Worm (Caenorhabditis elegans) whole organism, mixed stage, embryonic: ENCODE measurements around the gene pals-38.
A peak's percentile ranks its signal among the peaks of the same experiment; 100 is the strongest.

Experiments used
- M03D4.4 ChIP-seq: sonication (generic microtip); optimal IDR thresholded peaks from 2 replicates; lab custom pipeline; 2017; ENCODE audit warnings: mild to moderate bottlenecking, missing genetic modification characterization, missing compliant biosample characterization
- bed-3 ChIP-seq: fragments of 200-800 bp; sonication (Bioruptor generic); optimal IDR thresholded peaks from 3 replicates; lab custom pipeline; 2018; ENCODE audit warnings: mild to moderate bottlenecking, missing genetic modification characterization, moderate library complexity, missing compliant biosample characterization
- blmp-1 ChIP-seq: fragments of 150-350 bp; optimal IDR thresholded peaks from 2 replicates; lab custom pipeline; 2014; ENCODE audit warnings: missing biosample characterization, missing genetic modification characterization
- ceh-39 ChIP-seq: fragments of 150-350 bp; optimal IDR thresholded peaks from 2 replicates; lab custom pipeline; 2014; ENCODE audit warnings: missing biosample characterization, missing genetic modification characterization
- ceh-43 ChIP-seq: fragments of 200-800 bp; sonication (Bioruptor generic); optimal IDR thresholded peaks from 2 replicates; lab custom pipeline; 2018; ENCODE audit warnings: mild to moderate bottlenecking, missing genetic modification characterization, moderate library complexity, missing compliant biosample characterization
- ces-1 ChIP-seq: fragments of 150-350 bp; optimal IDR thresholded peaks from 2 replicates; lab custom pipeline; 2014; ENCODE audit warnings: missing biosample characterization, missing genetic modification reagents, missing genetic modification characterization
- cnd-1 ChIP-seq: fragments of 200-800 bp; sonication (Bioruptor generic); optimal IDR thresholded peaks from 2 replicates; lab custom pipeline; 2018; ENCODE audit warnings: mild to moderate bottlenecking, missing genetic modification characterization, missing compliant biosample characterization
- elt-3 ChIP-seq: fragments of 150-350 bp; optimal IDR thresholded peaks from 2 replicates; lab custom pipeline; 2014; ENCODE audit warnings: missing biosample characterization, missing genetic modification characterization
- flh-1 ChIP-seq: fragments of 200-800 bp; sonication (Bioruptor generic); optimal IDR thresholded peaks from 2 replicates; lab custom pipeline; 2018; ENCODE audit warnings: mild to moderate bottlenecking, missing genetic modification characterization, moderate library complexity, missing compliant biosample characterization
- ham-2 ChIP-seq: fragments of 200-800 bp; sonication (Bioruptor generic); optimal IDR thresholded peaks from 2 replicates; lab custom pipeline; 2018; ENCODE audit warnings: mild to moderate bottlenecking, missing genetic modification characterization, missing compliant biosample characterization
- hlh-1 ChIP-seq: fragments of 150-350 bp; optimal IDR thresholded peaks from 2 replicates; lab custom pipeline; 2014; ENCODE audit warnings: missing biosample characterization, missing genetic modification reagents, missing genetic modification characterization
- lin-13 ChIP-seq: fragments of 150-350 bp; optimal IDR thresholded peaks from 2 replicates; lab custom pipeline; 2014; ENCODE audit warnings: missing biosample characterization, missing genetic modification characterization
- lin-32 ChIP-seq: fragments of 200-800 bp; sonication (Bioruptor generic); optimal IDR thresholded peaks from 2 replicates; lab custom pipeline; 2018; ENCODE audit warnings: mild to moderate bottlenecking, missing genetic modification characterization, missing compliant biosample characterization
- lsy-2 ChIP-seq: fragments of 150-350 bp; optimal IDR thresholded peaks from 2 replicates; lab custom pipeline; 2014; ENCODE audit warnings: missing biosample characterization, missing genetic modification characterization
- mab-5 ChIP-seq: fragments of 150-350 bp; optimal IDR thresholded peaks from 2 replicates; lab custom pipeline; 2014; ENCODE audit warnings: missing biosample characterization, missing genetic modification characterization
- mep-1 ChIP-seq: fragments of 150-350 bp; optimal IDR thresholded peaks from 2 replicates; lab custom pipeline; 2017; ENCODE audit warnings: missing biosample characterization, missing genetic modification reagents, missing genetic modification characterization, inconsistent platforms
- mls-2 ChIP-seq: sonication (generic microtip); optimal IDR thresholded peaks from 2 replicates; lab custom pipeline; 2016; ENCODE audit warnings: mild to moderate bottlenecking, missing genetic modification characterization, moderate library complexity, missing compliant biosample characterization
- nhr-12 ChIP-seq: fragments of 150-350 bp; optimal IDR thresholded peaks from 2 replicates; lab custom pipeline; 2014; ENCODE audit warnings: missing biosample characterization, missing genetic modification characterization
- nhr-2 ChIP-seq: fragments of 150-350 bp; optimal IDR thresholded peaks from 2 replicates; lab custom pipeline; 2014; ENCODE audit warnings: missing biosample characterization, missing genetic modification characterization
- nhr-237 ChIP-seq: fragments of 150-350 bp; optimal IDR thresholded peaks from 2 replicates; lab custom pipeline; 2014; ENCODE audit warnings: missing biosample characterization, missing genetic modification characterization
- nhr-28 ChIP-seq: fragments of 150-350 bp; optimal IDR thresholded peaks from 2 replicates; lab custom pipeline; 2014; ENCODE audit warnings: missing biosample characterization, missing genetic modification characterization
- nhr-76 ChIP-seq: sonication (generic microtip); optimal IDR thresholded peaks from 2 replicates; lab custom pipeline; 2017; ENCODE audit warnings: missing biosample characterization, missing genetic modification characterization
- pha-4 ChIP-seq: fragments of 150-350 bp; optimal IDR thresholded peaks from 2 replicates; lab custom pipeline; 2018; ENCODE audit warnings: missing biosample characterization, missing genetic modification reagents, missing genetic modification characterization
- sem-2 ChIP-seq: fragments of 200-800 bp; sonication (Bioruptor generic); optimal IDR thresholded peaks from 2 replicates; lab custom pipeline; 2018; ENCODE audit warnings: mild to moderate bottlenecking, missing genetic modification characterization, missing compliant biosample characterization
- snpc-4 ChIP-seq: fragments of 150-350 bp; optimal IDR thresholded peaks from 2 replicates; lab custom pipeline; 2014; ENCODE audit warnings: missing biosample characterization, missing genetic modification characterization
- sptf-1 ChIP-seq: sonication (generic microtip); optimal IDR thresholded peaks from 2 replicates; lab custom pipeline; 2017; ENCODE audit warnings: mild to moderate bottlenecking, missing genetic modification characterization, moderate library complexity, missing compliant biosample characterization
- unc-120 ChIP-seq: sonication (generic microtip); optimal IDR thresholded peaks from 2 replicates; lab custom pipeline; 2017; ENCODE audit warnings: missing genetic modification characterization, missing compliant biosample characterization; ENCODE audit not compliant: poor library complexity, severe bottlenecking
- unc-39 ChIP-seq: fragments of 150-350 bp; optimal IDR thresholded peaks from 2 replicates; lab custom pipeline; 2014; ENCODE audit warnings: missing biosample characterization, missing genetic modification characterization
- unc-62 ChIP-seq: fragments of 150-350 bp; optimal IDR thresholded peaks from 2 replicates; lab custom pipeline; 2014; ENCODE audit warnings: missing biosample characterization, missing genetic modification reagents, missing genetic modification characterization
- zip-8 ChIP-seq: fragments of 150-350 bp; optimal IDR thresholded peaks from 2 replicates; lab custom pipeline; 2014; ENCODE audit warnings: missing biosample characterization, missing genetic modification characterization
- ztf-11 ChIP-seq: fragments of 150-350 bp; optimal IDR thresholded peaks from 2 replicates; lab custom pipeline; 2014; ENCODE audit warnings: missing biosample characterization, missing genetic modification characterization

Gene pals-38

DNA sequence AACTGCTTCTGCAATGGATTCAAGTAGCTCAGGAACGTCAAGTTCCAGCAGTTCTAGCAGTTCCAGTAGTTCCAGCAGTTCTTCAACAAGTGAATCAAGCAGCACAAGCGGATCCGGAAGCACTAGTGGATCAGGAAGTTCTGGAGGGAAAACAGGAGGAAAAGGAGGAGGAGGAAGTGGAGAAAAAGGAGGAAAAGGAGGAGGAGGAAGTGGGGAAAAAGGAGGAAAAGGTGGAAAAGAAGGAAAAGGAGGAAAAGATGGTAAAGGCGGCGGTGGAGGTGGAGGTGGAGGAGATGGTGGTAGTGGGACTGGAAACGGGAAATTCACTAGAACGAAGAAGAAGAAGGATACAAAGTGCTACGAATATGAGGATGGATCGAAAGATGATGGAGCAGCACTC is 40.3 kb downstream of the pals-38 start:
- TF ChIP-seq unc-120 (tag; lab: Kevin White, UChicago) (no peak), sptf-1 (peak; percentile 11)

DNA sequence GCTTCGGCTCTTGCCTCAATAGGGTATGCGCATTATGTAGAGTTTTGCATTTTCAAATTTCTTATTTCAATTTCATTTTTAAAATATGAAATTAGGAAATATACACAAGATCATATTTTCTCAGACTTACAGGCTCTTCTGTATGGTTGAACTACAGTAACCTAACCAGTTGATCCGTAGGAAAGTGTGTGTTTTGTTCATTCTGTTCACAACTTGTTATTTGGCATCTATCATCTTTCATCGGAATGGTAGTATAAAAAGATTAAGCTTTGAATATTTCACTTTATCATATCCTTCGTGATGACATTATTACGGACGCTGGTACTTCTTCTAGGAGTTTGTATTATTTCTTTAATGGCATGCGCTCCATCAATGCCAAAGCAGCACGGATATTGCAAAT is 40.9 kb downstream of the pals-38 start, which contains the start of gene K01D12.10:
TSS of gene K01D12.10 (plus strand) at position 301 of the 400 bp plus-strand sequence.
- no peak for TF ChIP-seq ztf-11 (tag; lab: Kevin White, UChicago)
- TF ChIP-seq snpc-4 (tag; lab: Kevin White, UChicago): no peak
- TF ChIP-seq pha-4 (tag; lab: Kevin White, UChicago): no peak
- no peak for TF ChIP-seq unc-39
- no peak for TF ChIP-seq ham-2 (GFP tag; lab: Kevin White, UChicago)
- no peak for TF ChIP-seq bed-3 (GFP tag; lab: Kevin White, UChicago)
- TF ChIP-seq nhr-2 (tag; lab: Kevin White, UChicago): no peak
- TF ChIP-seq ces-1 (GFP tag; lab: Kevin White, UChicago): no peak
- TF ChIP-seq mep-1 (tag; lab: Kevin White, UChicago): no peak
- TF ChIP-seq M03D4.4 (tag; lab: Kevin White, UChicago): no peak
- no peak for TF ChIP-seq lin-32 (GFP tag; lab: Kevin White, UChicago)
- no peak for TF ChIP-seq flh-1 (GFP tag; lab: Kevin White, UChicago)
- no peak for TF ChIP-seq blmp-1 (tag; lab: Kevin White, UChicago)
- TF ChIP-seq nhr-237 (tag; lab: Kevin White, UChicago): no peak
- TF ChIP-seq nhr-76: no peak
- no peak for TF ChIP-seq mab-5 (tag; lab: Kevin White, UChicago)
- no peak for TF ChIP-seq unc-120 (tag; lab: Kevin White, UChicago)
- no peak for TF ChIP-seq lin-13 (tag; lab: Kevin White, UChicago)
- TF ChIP-seq hlh-1 (tag; lab: Kevin White, UChicago): no peak

DNA sequence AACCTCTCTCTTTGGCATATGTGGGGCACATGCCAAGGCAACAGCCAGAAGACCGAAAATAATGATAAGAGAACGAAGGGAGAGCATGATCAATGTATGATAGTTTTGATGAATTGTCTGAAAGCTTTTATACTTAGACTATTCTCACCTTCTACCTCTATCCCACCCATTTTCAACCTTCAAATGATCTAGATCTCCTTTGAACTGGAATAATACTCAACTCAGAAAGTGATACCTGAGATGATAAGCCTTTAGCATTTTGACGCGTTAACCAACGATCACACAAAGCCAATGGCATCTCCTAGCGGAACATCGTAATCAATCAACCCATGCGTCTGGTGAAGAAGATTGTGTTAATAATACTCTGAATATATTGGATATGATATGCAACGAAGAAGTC is 42.3 kb downstream of the pals-38 start, which contains the start of gene K01D12.9:
TSS of gene K01D12.9 (minus strand) at position 101 of the 400 bp plus-strand sequence.
- TF ChIP-seq nhr-237 (tag; lab: Kevin White, UChicago) (no peak), lin-13 (tag; lab: Kevin White, UChicago) (no peak), mep-1 (tag; lab: Kevin White, UChicago) (no peak), elt-3 (tag; lab: Kevin White, UChicago) (no peak), nhr-12 (tag; lab: Kevin White, UChicago) (no peak), sem-2 (GFP tag; lab: Kevin White, UChicago) (no peak)

DNA sequence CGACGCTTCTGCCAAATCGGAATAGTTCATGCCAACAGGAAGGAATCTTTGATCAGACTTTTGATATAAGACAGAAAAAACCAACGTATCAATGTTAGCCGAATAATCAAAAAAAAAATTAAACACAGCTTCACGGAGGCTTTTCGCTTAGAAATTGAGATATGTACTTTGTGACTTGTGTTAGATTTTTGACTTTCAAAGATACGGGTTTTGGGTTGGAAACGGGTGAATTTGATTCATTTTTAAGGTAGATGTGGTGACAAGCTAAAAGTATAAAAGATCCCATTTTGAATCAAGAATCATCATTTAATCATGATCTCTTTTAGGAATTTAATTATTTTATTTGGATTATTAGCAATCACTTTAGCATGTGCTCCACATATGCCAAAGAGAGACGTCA is 44.4 kb downstream of the pals-38 start, which contains the start of gene K01D12.8:
TSS of gene K01D12.8 (plus strand) at position 301 of the 400 bp plus-strand sequence.
- TF ChIP-seq cnd-1: no peak
- no peak for TF ChIP-seq unc-62 (GFP tag; lab: Kevin White, UChicago)
- TF ChIP-seq snpc-4 (tag; lab: Kevin White, UChicago): no peak
- no peak for TF ChIP-seq nhr-2 (tag; lab: Kevin White, UChicago)
- no peak for TF ChIP-seq ham-2 (GFP tag; lab: Kevin White, UChicago)
- no peak for TF ChIP-seq sptf-1
- TF ChIP-seq ceh-39 (tag; lab: Kevin White, UChicago): no peak
- TF ChIP-seq lsy-2 (tag; lab: Kevin White, UChicago): no peak
- TF ChIP-seq elt-3 (tag; lab: Kevin White, UChicago): no peak
- no peak for TF ChIP-seq nhr-28 (tag; lab: Kevin White, UChicago)
- no peak for TF ChIP-seq lin-32 (GFP tag; lab: Kevin White, UChicago)
- TF ChIP-seq unc-120 (tag; lab: Kevin White, UChicago): no peak
- no peak for TF ChIP-seq flh-1 (GFP tag; lab: Kevin White, UChicago)
- no peak for TF ChIP-seq ces-1 (GFP tag; lab: Kevin White, UChicago)
- no peak for TF ChIP-seq mep-1 (tag; lab: Kevin White, UChicago)

DNA sequence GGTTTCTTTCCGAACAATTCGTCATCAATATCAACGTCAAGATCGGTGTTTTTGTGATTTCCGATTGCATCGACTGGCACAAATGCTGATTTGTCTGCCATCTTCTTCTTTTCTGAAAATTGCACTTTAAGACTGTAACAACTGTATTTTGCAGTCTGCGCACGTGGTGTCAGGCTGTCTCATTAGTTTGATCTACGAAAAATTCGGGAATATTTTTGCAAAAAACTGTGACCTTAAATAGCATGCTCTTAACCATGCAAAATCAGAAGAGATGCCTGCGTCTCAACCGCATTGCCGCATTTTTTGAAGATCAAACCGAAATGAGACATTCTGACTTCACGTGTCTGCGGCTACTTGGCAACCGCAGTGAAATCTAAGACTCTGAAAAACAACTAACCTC is 45.4 kb downstream of the pals-38 start, which contains the start of gene K01D12.7:
TSS of gene K01D12.7 (minus strand) at position 101 of the 400 bp plus-strand sequence.
- TF ChIP-seq sptf-1 (no peak), elt-3 (tag; lab: Kevin White, UChicago) (no peak), unc-62 (GFP tag; lab: Kevin White, UChicago) (no peak), mls-2 (tag; lab: Kevin White, UChicago) (no peak), zip-8 (tag; lab: Kevin White, UChicago) (no peak), nhr-12 (tag; lab: Kevin White, UChicago) (no peak), ceh-43 (GFP tag; lab: Kevin White, UChicago) (no peak), nhr-2 (tag; lab: Kevin White, UChicago) (no peak)
